Worm (Caenorhabditis elegans) whole organism, L1 larva: ENCODE measurements around the gene str-190.

Experiments
- sox-4 ChIP-seq: sonication (generic microtip); optimal IDR thresholded peaks from 2 replicates; lab custom pipeline; 2016; ENCODE audit warnings: missing genetic modification characterization, missing compliant biosample characterization
- tbx-2 ChIP-seq: sonication (generic microtip); optimal IDR thresholded peaks from 2 replicates; lab custom pipeline; 2016; ENCODE audit warnings: missing genetic modification characterization, missing compliant biosample characterization

- TF ChIP-seq tbx-2 (tag; lab: Kevin White, UChicago), result no peak
- no peak for TF ChIP-seq sox-4 (tag; lab: Kevin White, UChicago)
Observed at ce11 chrV:7524447-7524846, 46.1 kb upstream of the str-190 start, which contains the start of gene C54F6.20.
